Fruit fly (Drosophila melanogaster) whole organism, embryonic: ENCODE data around the gene mahe.

ENCODE experiments used
- Antp ChIP-seq: fragments of 200-800 bp; sonication (Bioruptor generic); optimal IDR thresholded peaks from 3 replicates; lab custom pipeline; 2016; ENCODE audit warnings: missing biosample characterization, missing genetic modification characterization
- CG10274 ChIP-seq: fragments of 200-800 bp; sonication (Bioruptor generic); optimal IDR thresholded peaks from 3 replicates; lab custom pipeline; 2017; ENCODE audit warnings: missing biosample characterization, mild to moderate bottlenecking, missing genetic modification characterization
- CG10565 ChIP-seq: fragments of 200-800 bp; sonication (Bioruptor generic); optimal IDR thresholded peaks from 3 replicates; lab custom pipeline; 2016; ENCODE audit warnings: missing biosample characterization, mild to moderate bottlenecking, missing genetic modification characterization
- CG12219 ChIP-seq: fragments of 200-800 bp; sonication (Bioruptor generic); optimal IDR thresholded peaks from 3 replicates; lab custom pipeline; 2018; ENCODE audit warnings: missing biosample characterization, mild to moderate bottlenecking, missing genetic modification characterization
- CG12236 ChIP-seq: fragments of 200-800 bp; sonication (Bioruptor generic); optimal IDR thresholded peaks from 2 replicates; lab custom pipeline; 2016; ENCODE audit warnings: missing biosample characterization, missing genetic modification characterization
- CG13287 ChIP-seq: fragments of 200-800 bp; sonication (Bioruptor generic); IDR thresholded peaks from 2 replicates; pipeline ENCODE4 v1.3.6; 2022; ENCODE audit warnings: missing biosample characterization, missing genetic modification characterization; ENCODE audit not compliant: partially characterized antibody
- CG13424 ChIP-seq: fragments of 200-800 bp; sonication (Bioruptor generic); optimal IDR thresholded peaks from 2 replicates; lab custom pipeline; 2019; ENCODE audit warnings: missing biosample characterization, mild to moderate bottlenecking, missing genetic modification characterization, moderate library complexity
- CG15479 ChIP-seq: fragments of 200-800 bp; sonication (Bioruptor generic); optimal IDR thresholded peaks from 3 replicates; lab custom pipeline; 2019; ENCODE audit warnings: missing biosample characterization, mild to moderate bottlenecking, missing genetic modification characterization, moderate library complexity
- CG18476 ChIP-seq: fragments of 200-800 bp; sonication (Bioruptor generic); optimal IDR thresholded peaks from 2 replicates; lab custom pipeline; 2016; ENCODE audit warnings: missing biosample characterization, mild to moderate bottlenecking, missing genetic modification characterization
- CG31388 ChIP-seq: fragments of 200-800 bp; sonication (Bioruptor generic); optimal IDR thresholded peaks from 2 replicates; lab custom pipeline; 2016; ENCODE audit warnings: missing biosample characterization, missing genetic modification characterization
- CG33557 ChIP-seq: fragments of 200-800 bp; sonication (Bioruptor generic); optimal IDR thresholded peaks from 2 replicates; lab custom pipeline; 2019; ENCODE audit warnings: missing biosample characterization, mild to moderate bottlenecking, missing genetic modification characterization, moderate library complexity
- CG4328 ChIP-seq: fragments of 200-800 bp; sonication (Bioruptor generic); optimal IDR thresholded peaks from 3 replicates; lab custom pipeline; 2017; ENCODE audit warnings: missing biosample characterization, missing genetic modification reagents, missing genetic modification characterization
- CG4404 ChIP-seq: fragments of 200-800 bp; sonication (Bioruptor generic); IDR thresholded peaks from 2 replicates; pipeline ENCODE4 v1.3.6; 2022; ENCODE audit warnings: missing biosample characterization, missing genetic modification characterization
- CG6765 ChIP-seq: fragments of 200-800 bp; sonication (Bioruptor generic); optimal IDR thresholded peaks from 3 replicates; lab custom pipeline; 2017; ENCODE audit warnings: missing biosample characterization, mild to moderate bottlenecking, missing genetic modification characterization
- CG8924 ChIP-seq: fragments of 200-800 bp; optimal IDR thresholded peaks from 3 replicates; lab custom pipeline; 2019; ENCODE audit warnings: missing biosample characterization, mild to moderate bottlenecking, missing genetic modification characterization, moderate library complexity
- D19A ChIP-seq: fragments of 200-800 bp; optimal IDR thresholded peaks from 3 replicates; lab custom pipeline; 2019; ENCODE audit warnings: missing biosample characterization, mild to moderate bottlenecking, missing genetic modification characterization, moderate library complexity
- Eip74EF ChIP-seq, 2 experiments: fragments of 200-800 bp in 1 of 2; fragments of >200 bp in 1 of 2; sonication (Bioruptor generic) in 1 of 2; optimal IDR thresholded peaks; 2 replicates each; lab custom pipeline; 2017 to 2019; ENCODE audit warnings: missing biosample characterization in 2 of 2, missing genetic modification characterization in 2 of 2, mild to moderate bottlenecking in 1 of 2, moderate library complexity in 1 of 2
- Ets97D ChIP-seq: fragments of 200-800 bp; sonication (Bioruptor generic); optimal IDR thresholded peaks from 3 replicates; lab custom pipeline; 2016; ENCODE audit warnings: missing biosample characterization, missing genetic modification characterization
- GATAe ChIP-seq: fragments of 200-800 bp; sonication (Bioruptor generic); conservative IDR thresholded peaks from 2 replicates; pipeline ENCODE4 v1.3.6; 2022; ENCODE audit warnings: missing biosample characterization, missing genetic modification characterization
- HLH3B ChIP-seq: fragments of 200-800 bp; sonication (Bioruptor generic); IDR thresholded peaks from 2 replicates; pipeline ENCODE4 v1.3.6; 2022; ENCODE audit warnings: missing biosample characterization, missing genetic modification characterization
- HLH54F ChIP-seq: fragments of 200-800 bp; sonication (Bioruptor generic); optimal IDR thresholded peaks from 3 replicates; lab custom pipeline; 2016; ENCODE audit warnings: missing biosample characterization, missing genetic modification characterization
- HmgD ChIP-seq: fragments of 200-800 bp; sonication (Bioruptor generic); optimal IDR thresholded peaks from 3 replicates; lab custom pipeline; 2016; ENCODE audit warnings: missing biosample characterization, missing genetic modification characterization
- HmgZ ChIP-seq: fragments of 200-800 bp; sonication (Bioruptor generic); optimal IDR thresholded peaks from 2 replicates; lab custom pipeline; 2018; ENCODE audit warnings: missing biosample characterization, mild to moderate bottlenecking, missing genetic modification characterization
- Kr ChIP-seq: fragments of 200-800 bp; sonication (Bioruptor generic); optimal IDR thresholded peaks from 2 replicates; lab custom pipeline; 2017; ENCODE audit warnings: missing biosample characterization, mild to moderate bottlenecking, missing genetic modification characterization
- MTF-1 ChIP-seq: fragments of 200-800 bp; sonication (Bioruptor generic); optimal IDR thresholded peaks from 2 replicates; lab custom pipeline; 2018; ENCODE audit warnings: missing biosample characterization, mild to moderate bottlenecking, missing genetic modification characterization, borderline replicate concordance
- Med ChIP-seq: fragments of 200-800 bp; sonication (Bioruptor generic); peaks from one replicate; lab custom pipeline; 2016; ENCODE audit warnings: missing biosample characterization, missing genetic modification characterization, mild to moderate bottlenecking, inconsistent platforms, moderate library complexity
- Nf-YA ChIP-seq: fragments of 200-800 bp; sonication (Bioruptor generic); IDR thresholded peaks from 2 replicates; pipeline ENCODE4 v1.3.6; 2022; ENCODE audit warnings: missing biosample characterization, missing genetic modification characterization
- Ssrp ChIP-seq: fragments of 200-800 bp; sonication (Bioruptor generic); optimal IDR thresholded peaks from 2 replicates; lab custom pipeline; 2018; ENCODE audit warnings: missing biosample characterization, mild to moderate bottlenecking, missing genetic modification characterization, moderate library complexity
- Usf ChIP-seq: fragments of 200-800 bp; sonication (Bioruptor generic); optimal IDR thresholded peaks from 2 replicates; lab custom pipeline; 2017; ENCODE audit warnings: missing genotype, missing biosample characterization, missing genetic modification characterization
- Vsx1 ChIP-seq: fragments of 200-800 bp; sonication (Bioruptor generic); optimal IDR thresholded peaks from 2 replicates; lab custom pipeline; 2017; ENCODE audit warnings: missing biosample characterization, mild to moderate bottlenecking, missing genetic modification characterization, missing genetic modification reagents
- ac ChIP-seq: fragments of 200-800 bp; sonication (Bioruptor generic); optimal IDR thresholded peaks from 3 replicates; lab custom pipeline; 2017; ENCODE audit warnings: missing biosample characterization, mild to moderate bottlenecking, missing genetic modification characterization
- ase ChIP-seq: fragments of 200-800 bp; sonication (Bioruptor generic); IDR thresholded peaks from 3 replicates; pipeline ENCODE4 v1.3.6; 2022; ENCODE audit warnings: missing biosample characterization, missing genetic modification characterization
- bsh ChIP-seq, 2 experiments: fragments of 200-800 bp; sonication (Bioruptor generic); optimal IDR thresholded peaks; 2 replicates each; lab custom pipeline; 2017 to 2018; ENCODE audit warnings: mild to moderate bottlenecking in 2 of 2, missing biosample characterization in 2 of 2, missing genetic modification characterization in 2 of 2, moderate library complexity in 1 of 2
- crc ChIP-seq: fragments of 200-800 bp; sonication (Bioruptor generic); optimal IDR thresholded peaks from 2 replicates; lab custom pipeline; 2016; ENCODE audit warnings: missing biosample characterization, missing genetic modification characterization
- croc ChIP-seq: fragments of 200-800 bp; sonication (Bioruptor generic); conservative IDR thresholded peaks from 3 replicates; pipeline ENCODE4 v1.3.6; 2022; ENCODE audit warnings: missing biosample characterization, missing genetic modification characterization
- fd102C ChIP-seq: fragments of 200-800 bp; sonication (Bioruptor generic); optimal IDR thresholded peaks from 2 replicates; lab custom pipeline; 2018; ENCODE audit warnings: missing biosample characterization, mild to moderate bottlenecking, missing genetic modification characterization, moderate library complexity
- gcm ChIP-seq: fragments of 200-800 bp; sonication (Bioruptor generic); optimal IDR thresholded peaks from 2 replicates; lab custom pipeline; 2019; ENCODE audit warnings: missing biosample characterization, mild to moderate bottlenecking, missing genetic modification characterization, moderate library complexity
- jing ChIP-seq: fragments of 200-800 bp; sonication (Bioruptor generic); optimal IDR thresholded peaks from 2 replicates; lab custom pipeline; 2018; ENCODE audit warnings: missing biosample characterization, mild to moderate bottlenecking, missing genetic modification characterization
- nerfin-2 ChIP-seq: fragments of 200-800 bp; sonication (Bioruptor generic); IDR thresholded peaks from 2 replicates; pipeline ENCODE4 v1.3.6; 2022; ENCODE audit warnings: missing biosample characterization, missing genetic modification characterization; ENCODE audit not compliant: partially characterized antibody
- onecut ChIP-seq: fragments of 200-800 bp; sonication (Bioruptor generic); IDR thresholded peaks from 2 replicates; pipeline ENCODE4 v1.3.6; 2022; ENCODE audit warnings: missing biosample characterization, missing genetic modification characterization
- pfk ChIP-seq: fragments of 200-800 bp; sonication (Bioruptor generic); optimal IDR thresholded peaks from 2 replicates; lab custom pipeline; 2018; ENCODE audit warnings: missing biosample characterization, mild to moderate bottlenecking, missing genetic modification characterization, moderate library complexity
- pum ChIP-seq: fragments of 200-800 bp; sonication (Bioruptor generic); optimal IDR thresholded peaks from 2 replicates; lab custom pipeline; 2016; ENCODE audit warnings: missing biosample characterization, missing genetic modification characterization
- ro ChIP-seq: fragments of 200-800 bp; sonication (Bioruptor generic); IDR thresholded peaks from 2 replicates; pipeline ENCODE4 v1.3.6; 2022; ENCODE audit warnings: missing biosample characterization, missing genetic modification characterization
- sim ChIP-seq: fragments of 200-800 bp; sonication (Bioruptor generic); IDR thresholded peaks from 2 replicates; pipeline ENCODE4 v1.3.6; 2022; ENCODE audit warnings: missing biosample characterization, missing genetic modification characterization
- slp2 ChIP-seq: fragments of 200-800 bp; sonication (Bioruptor generic); optimal IDR thresholded peaks from 2 replicates; lab custom pipeline; 2016; ENCODE audit warnings: missing biosample characterization, missing genetic modification characterization
- tgo ChIP-seq: fragments of 200-800 bp; sonication (Bioruptor generic); IDR thresholded peaks from 3 replicates; pipeline ENCODE4 v1.3.6; 2022; ENCODE audit warnings: missing biosample characterization, missing genetic modification characterization
- tio ChIP-seq: fragments of 200-800 bp; sonication (Bioruptor generic); optimal IDR thresholded peaks from 2 replicates; lab custom pipeline; 2017; ENCODE audit warnings: missing biosample characterization, missing genetic modification characterization, inconsistent platforms
- trem ChIP-seq: fragments of 200-800 bp; optimal IDR thresholded peaks from 3 replicates; lab custom pipeline; 2019; ENCODE audit warnings: missing biosample characterization, mild to moderate bottlenecking, missing genetic modification characterization, moderate library complexity
- tx ChIP-seq: fragments of 200-800 bp; sonication (Bioruptor generic); optimal IDR thresholded peaks from 2 replicates; lab custom pipeline; 2016; ENCODE audit warnings: missing biosample characterization, missing genetic modification characterization
- vvl ChIP-seq: fragments of 200-800 bp; sonication (Bioruptor generic); IDR thresholded peaks from 2 replicates; pipeline ENCODE4 v1.3.6; 2022; ENCODE audit warnings: missing biosample characterization, missing genetic modification characterization
- yki ChIP-seq: fragments of >200 bp; optimal IDR thresholded peaks from 3 replicates; lab custom pipeline; 2018

mahe gene

DNA sequence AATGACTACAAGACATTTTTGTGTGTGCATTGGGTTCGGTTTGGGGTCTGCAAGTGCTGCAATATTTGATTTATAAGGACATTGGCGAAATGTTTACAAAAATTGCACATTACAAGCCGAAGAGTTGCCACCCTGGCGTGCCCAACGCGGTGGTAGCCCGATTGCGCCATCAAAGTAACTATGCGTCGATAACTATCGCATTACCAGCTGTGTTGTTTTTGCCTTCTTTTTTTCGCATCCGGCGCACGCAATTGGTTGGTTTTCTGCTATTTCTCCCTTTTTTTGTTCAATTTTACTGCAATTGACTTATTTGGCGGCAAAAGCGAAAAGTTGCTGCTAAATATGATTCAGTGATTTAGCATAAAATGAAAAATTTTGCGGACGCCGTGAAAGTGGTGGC, 3.5 kb upstream of the mahe start, which contains the start of gene RpS14b (continued):
- TF ChIP-seq HmgZ (tag; lab: Kevin White, UChicago): peak; percentile 62
- TF ChIP-seq onecut (GFP tag; lab: Robert Waterston, UW): peak; percentile 69
- no peak for TF ChIP-seq GATAe
- TF ChIP-seq ac: no peak
- TF ChIP-seq CG4328 (GFP tag; lab: Kevin White, UChicago): peak; percentile 70
- TF ChIP-seq ase (GFP tag; lab: Robert Waterston, UW): peak; percentile 67; the same call in 2 of the 3 replicates
- peak; percentile 56 for TF ChIP-seq CG12219 (GFP tag; lab: Kevin White, UChicago)
- TF ChIP-seq CG18476 (GFP tag; lab: Kevin White, UChicago): peak; percentile 18
- TF ChIP-seq Antp (GFP tag; lab: Kevin White, UChicago): peak; percentile 54
- TF ChIP-seq bsh (GFP tag; optimal IDR thresholded peaks at IDR 0.05; lab: Kevin White, UChicago): peak in 1 of 2 experiments; percentile 21
- TF ChIP-seq tio (GFP tag; lab: Kevin White, UChicago): no peak
- TF ChIP-seq CG10565 (GFP tag; lab: Kevin White, UChicago): no peak
- TF ChIP-seq vvl (GFP tag; lab: Robert Waterston, UW): peak; percentile 79
- TF ChIP-seq yki: no peak
- TF ChIP-seq CG12236 (GFP tag; lab: Kevin White, UChicago): no peak
- TF ChIP-seq HLH54F: peak; percentile 45
- TF ChIP-seq sim (GFP tag; lab: Robert Waterston, UW): peak; percentile 42; the same call in 1 of the 2 replicates
- 0 out of 2 replicates have a peak, but pooled peaks have one; percentile 38 for TF ChIP-seq nerfin-2
- no peak for TF ChIP-seq D19A (tag; lab: Kevin White, UChicago)
- TF ChIP-seq croc: no peak
- peak; percentile 75 for TF ChIP-seq CG6765
- peak; percentile 81 for TF ChIP-seq CG15479 (GFP tag; lab: Kevin White, UChicago)
- peak; percentile 65 for TF ChIP-seq MTF-1
- TF ChIP-seq tgo (GFP tag; lab: Robert Waterston, UW): peak; percentile 56; the same call in 2 of the 3 replicates
- peak; percentile 56 for TF ChIP-seq HLH3B (GFP tag; lab: Robert Waterston, UW)
- no peak for TF ChIP-seq fd102C (GFP tag; lab: Kevin White, UChicago)
- peak; percentile 21 for TF ChIP-seq CG33557 (GFP tag; lab: Kevin White, UChicago)
- peak; percentile 43 for TF ChIP-seq CG10274 (GFP tag; lab: Kevin White, UChicago)
- peak; percentile 82 for TF ChIP-seq CG13287 (GFP tag; lab: Robert Waterston, UW)
- no peak for TF ChIP-seq CG4404 (GFP tag; lab: Robert Waterston, UW)
- TF ChIP-seq jing (GFP tag; lab: Kevin White, UChicago): no peak
- TF ChIP-seq Nf-YA: no peak
- peak; percentile 35 for TF ChIP-seq crc
- TF ChIP-seq pum: peak; percentile 3
- peak; percentile 48 for TF ChIP-seq HmgD (GFP tag; lab: Kevin White, UChicago)
- TF ChIP-seq CG13424 (tag; lab: Kevin White, UChicago): peak; percentile 23
- TF ChIP-seq slp2: peak; percentile 6
- peak; percentile 51 for TF ChIP-seq trem (tag; lab: Kevin White, UChicago)
- peak; percentile 1 for TF ChIP-seq tx (GFP tag; lab: Kevin White, UChicago)
- no peak for TF ChIP-seq Kr (GFP tag; lab: Kevin White, UChicago)
- no peak for TF ChIP-seq Usf (GFP tag; lab: Kevin White, UChicago)
- TF ChIP-seq Med (GFP tag; lab: Kevin White, UChicago): peak; percentile 96
- peak; percentile 63 for TF ChIP-seq pfk
- TF ChIP-seq CG31388 (GFP tag; lab: Kevin White, UChicago): no peak
- TF ChIP-seq Vsx1 (GFP tag; lab: Kevin White, UChicago): peak; percentile 54
- TF ChIP-seq gcm (GFP tag; lab: Kevin White, UChicago): peak; percentile 18
- no peak for TF ChIP-seq Ssrp
- TF ChIP-seq ro (GFP tag; lab: Robert Waterston, UW): no peak
- no peak for TF ChIP-seq CG8924 (tag; lab: Kevin White, UChicago)
- peak; percentile 98 for TF ChIP-seq Ets97D
- no peak for TF ChIP-seq Eip74EF (GFP tag; optimal IDR thresholded peaks at IDR 0.05; lab: Kevin White, UChicago)
